Worm (Caenorhabditis elegans) whole organism, L4 larva: ENCODE results near the gene C50B6.7.

Experiments
- D1046.2 ChIP-seq: fragments of 200-800 bp; sonication (Bioruptor generic); IDR thresholded peaks from 2 replicates; pipeline ENCODE4 v1.3.6; 2022; ENCODE audit warnings: missing genetic modification characterization, missing compliant biosample characterization
- F37D6.2 ChIP-seq: sonication (generic microtip); optimal IDR thresholded peaks from 2 replicates; lab custom pipeline; 2016; ENCODE audit warnings: mild to moderate bottlenecking, missing genetic modification characterization, missing compliant biosample characterization
- T26A8.4 ChIP-seq: fragments of 200-800 bp; sonication (Bioruptor generic); IDR thresholded peaks from 2 replicates; pipeline ENCODE4 v1.3.6; 2022; ENCODE audit warnings: missing genetic modification characterization, missing compliant biosample characterization
- Y105C5A.15 ChIP-seq: fragments of 200-800 bp; sonication (Bioruptor generic); IDR thresholded peaks from 2 replicates; pipeline ENCODE4 v1.3.6; 2022; ENCODE audit warnings: missing genetic modification characterization, missing compliant biosample characterization
- ceh-20 ChIP-seq: fragments of 200-800 bp; sonication (Bioruptor generic); IDR thresholded peaks from 2 replicates; pipeline ENCODE4 v1.3.6; 2022; ENCODE audit warnings: missing genetic modification reagents, missing genetic modification characterization, missing compliant biosample characterization
- ceh-62 ChIP-seq: sonication (generic microtip); optimal IDR thresholded peaks from 2 replicates; lab custom pipeline; 2017; ENCODE audit warnings: missing biosample characterization, missing genetic modification characterization
- daf-16 ChIP-seq, 3 experiments: sonication (generic microtip); optimal IDR thresholded peaks; 2 replicates each; lab custom pipeline; 2016 to 2017; ENCODE audit warnings: missing genetic modification characterization in 3 of 3, missing genetic modification reagents in 3 of 3, mild to moderate bottlenecking in 2 of 3, missing compliant biosample characterization in 2 of 3, missing biosample characterization in 1 of 3, moderate library complexity in 1 of 3
- daf-19 ChIP-seq: fragments of 200-800 bp; sonication (Bioruptor generic); conservative IDR thresholded peaks from 2 replicates; pipeline ENCODE4 v1.3.6; 2022; ENCODE audit warnings: missing genetic modification characterization, missing compliant biosample characterization
- dmd-6 ChIP-seq: fragments of 200-800 bp; sonication (Bioruptor generic); IDR thresholded peaks from 2 replicates; pipeline ENCODE4 v1.3.6; 2022; ENCODE audit warnings: missing genetic modification reagents, missing genetic modification characterization, missing compliant biosample characterization
- dmd-9 ChIP-seq: fragments of 200-800 bp; sonication (Bioruptor generic); IDR thresholded peaks from 2 replicates; pipeline ENCODE4 v1.3.6; 2022; ENCODE audit warnings: missing genetic modification reagents, missing genetic modification characterization, missing compliant biosample characterization
- fkh-10 ChIP-seq: fragments of 150-350 bp; optimal IDR thresholded peaks from 2 replicates; lab custom pipeline; 2014; ENCODE audit warnings: missing biosample characterization, missing genetic modification reagents, missing genetic modification characterization
- hlh-30 ChIP-seq: sonication (generic microtip); optimal IDR thresholded peaks from 2 replicates; lab custom pipeline; 2017; ENCODE audit warnings: antibody characterized with exemption, mild to moderate bottlenecking, missing genetic modification characterization, missing compliant biosample characterization; ENCODE audit not compliant: insufficient read depth
- jun-1 ChIP-seq: fragments of 150-350 bp; optimal IDR thresholded peaks from 2 replicates; lab custom pipeline; 2014; ENCODE audit warnings: missing biosample characterization, missing genetic modification reagents, missing genetic modification characterization
- lin-15B ChIP-seq: fragments of 150-350 bp; sonication (generic microtip); optimal IDR thresholded peaks from 3 replicates; lab custom pipeline; 2014; ENCODE audit warnings: missing biosample characterization, missing genetic modification characterization
- lsy-2 ChIP-seq, 2 experiments: fragments of 150-350 bp in 1 of 2; sonication (generic microtip) in 1 of 2; optimal IDR thresholded peaks; 2 replicates each; lab custom pipeline; 2014 to 2017; ENCODE audit warnings: missing biosample characterization in 2 of 2, missing genetic modification characterization in 2 of 2
- mdl-1 ChIP-seq, 2 experiments: fragments of 150-350 bp in 1 of 2; sonication (generic microtip) in 1 of 2; optimal IDR thresholded peaks; 2 replicates each; lab custom pipeline; 2014 to 2017; ENCODE audit warnings: missing biosample characterization in 2 of 2, missing genetic modification characterization in 2 of 2
- mep-1 ChIP-seq: fragments of 150-350 bp; sonication (generic microtip); optimal IDR thresholded peaks from 3 replicates; lab custom pipeline; 2014; ENCODE audit warnings: missing biosample characterization, missing genetic modification characterization
- nhr-10 ChIP-seq: fragments of 150-350 bp; optimal IDR thresholded peaks from 2 replicates; lab custom pipeline; 2014; ENCODE audit warnings: missing biosample characterization, missing genetic modification characterization
- nhr-11 ChIP-seq: fragments of 150-350 bp; optimal IDR thresholded peaks from 2 replicates; lab custom pipeline; 2014; ENCODE audit warnings: missing biosample characterization, missing genetic modification characterization
- nhr-111 ChIP-seq: fragments of 200-800 bp; sonication (Bioruptor generic); optimal IDR thresholded peaks from 2 replicates; lab custom pipeline; 2018; ENCODE audit warnings: mild to moderate bottlenecking, missing genetic modification characterization, missing compliant biosample characterization
- nhr-76 ChIP-seq: fragments of 150-350 bp; optimal IDR thresholded peaks from 2 replicates; lab custom pipeline; 2014; ENCODE audit warnings: missing biosample characterization, missing genetic modification characterization
- php-3 ChIP-seq: fragments of 200-800 bp; sonication (Bioruptor generic); IDR thresholded peaks from 2 replicates; pipeline ENCODE4 v1.3.6; 2022; ENCODE audit warnings: missing genetic modification reagents, missing genetic modification characterization, missing compliant biosample characterization
- snpc-1.2 ChIP-seq: fragments of 200-800 bp; sonication (Bioruptor generic); IDR thresholded peaks from 2 replicates; pipeline ENCODE4 v1.3.6; 2022; ENCODE audit warnings: missing genetic modification reagents, missing genetic modification characterization, missing compliant biosample characterization
- unc-39 ChIP-seq: sonication (generic microtip); optimal IDR thresholded peaks from 2 replicates; lab custom pipeline; 2017; ENCODE audit warnings: missing biosample characterization, missing genetic modification characterization
- unc-62 ChIP-seq, 3 experiments: fragments of 150-350 bp in 1 of 3; sonication (generic microtip); optimal IDR thresholded peaks in 2 of 3; peaks in 1 of 3; 1 replicate in 1 of 3; 2 replicates in 2 of 3; lab custom pipeline; 2014 to 2017; ENCODE audit warnings: missing biosample characterization in 3 of 3, missing genetic modification characterization in 3 of 3, missing genetic modification reagents in 3 of 3, missing genotype in 1 of 3
- zfp-2 ChIP-seq: sonication (generic microtip); optimal IDR thresholded peaks from 2 replicates; lab custom pipeline; 2016; ENCODE audit warnings: mild to moderate bottlenecking, missing genetic modification characterization, missing compliant biosample characterization
- zfp-3 ChIP-seq: fragments of 200-800 bp; sonication (Bioruptor generic); conservative IDR thresholded peaks from 2 replicates; pipeline ENCODE4 v1.3.6; 2022; ENCODE audit warnings: missing genetic modification reagents, missing genetic modification characterization, missing compliant biosample characterization
- zip-11 ChIP-seq: fragments of 200-800 bp; sonication (Bioruptor generic); IDR thresholded peaks from 2 replicates; pipeline ENCODE4 v1.3.6; 2022; ENCODE audit warnings: missing genetic modification characterization, missing compliant biosample characterization

Gene C50B6.7

DNA sequence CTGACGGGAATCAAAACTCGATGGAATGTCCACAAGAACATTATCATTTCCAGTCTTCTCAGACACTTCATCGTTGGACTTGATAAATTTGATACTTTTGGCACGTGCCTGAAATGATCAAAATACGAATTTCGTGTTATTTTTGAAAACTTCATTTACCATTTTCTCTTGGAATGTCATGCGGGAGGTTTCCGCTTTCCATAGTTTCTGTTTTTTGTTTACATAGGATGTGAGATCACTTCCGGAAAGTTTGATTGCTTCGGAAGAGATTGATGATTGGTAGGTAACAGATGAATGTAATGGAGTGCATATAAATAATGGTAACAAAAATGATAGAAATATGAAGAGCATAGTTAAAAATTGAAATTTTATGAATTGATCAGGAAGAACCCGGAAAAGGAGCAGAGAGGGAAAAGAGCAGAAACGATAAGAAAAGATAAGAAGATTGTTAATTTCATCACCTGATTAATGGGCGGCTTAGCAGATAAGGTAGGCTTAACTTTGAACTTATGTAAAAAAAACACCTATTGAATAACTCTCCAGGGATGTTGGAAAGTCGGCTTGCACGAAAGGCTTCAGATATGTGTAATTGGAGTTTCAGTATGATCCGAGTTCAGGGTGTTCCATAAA, 33.0 kb upstream of the C50B6.7 start, which contains the start of gene F32H5.1 (continued):
- TF ChIP-seq dmd-9 (GFP tag; lab: Robert Waterston, UW), result no peak
- TF ChIP-seq zfp-3, result no peak
- TF ChIP-seq mep-1 (tag; lab: Kevin White, UChicago), result no peak
- no peak for TF ChIP-seq ceh-62 (tag; lab: Kevin White, UChicago)
- TF ChIP-seq dmd-6 (GFP tag; lab: Robert Waterston, UW), result peak; percentile 67
- no peak for TF ChIP-seq daf-16 (GFP tag; optimal IDR thresholded peaks at IDR 0.05; lab: Kevin White, UChicago)
- no peak for TF ChIP-seq daf-16 (tag; optimal IDR thresholded peaks at IDR 0.05; lab: Kevin White, UChicago)
- TF ChIP-seq lin-15B (tag; lab: Kevin White, UChicago), result no peak
- TF ChIP-seq D1046.2 (GFP tag; lab: Robert Waterston, UW), result no peak

DNA sequence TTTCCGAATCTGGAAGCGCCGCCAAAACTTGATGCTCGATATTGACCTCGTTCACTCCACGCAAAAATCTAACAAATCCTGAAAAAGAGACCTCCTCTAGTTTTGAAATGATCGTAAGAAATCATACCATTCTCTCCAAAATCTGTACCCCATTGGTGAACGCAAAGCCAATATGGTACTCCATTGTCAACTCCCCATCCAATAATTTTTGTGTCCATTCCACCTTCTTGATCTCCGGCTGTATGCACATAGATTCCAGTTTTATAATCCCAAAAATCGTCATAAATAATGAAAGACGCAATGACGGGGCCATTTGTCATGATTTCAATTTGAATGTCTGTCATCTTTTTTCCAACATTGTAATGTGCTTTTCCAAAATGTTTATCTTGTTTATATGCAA, 31.4 kb upstream of the C50B6.7 start:
- TF ChIP-seq unc-62 (GFP tag; optimal IDR thresholded peaks at IDR 0.05 in 1 of 2; lab: Kevin White, UChicago) (peak in 1 of 2 experiments; percentile 82), unc-62 (tag; optimal IDR thresholded peaks at IDR 0.05; lab: Kevin White, UChicago) (no peak), F37D6.2 (tag; lab: Kevin White, UChicago) (no peak)
- TF ChIP-seq, all 104 proteins: peak for 1

DNA sequence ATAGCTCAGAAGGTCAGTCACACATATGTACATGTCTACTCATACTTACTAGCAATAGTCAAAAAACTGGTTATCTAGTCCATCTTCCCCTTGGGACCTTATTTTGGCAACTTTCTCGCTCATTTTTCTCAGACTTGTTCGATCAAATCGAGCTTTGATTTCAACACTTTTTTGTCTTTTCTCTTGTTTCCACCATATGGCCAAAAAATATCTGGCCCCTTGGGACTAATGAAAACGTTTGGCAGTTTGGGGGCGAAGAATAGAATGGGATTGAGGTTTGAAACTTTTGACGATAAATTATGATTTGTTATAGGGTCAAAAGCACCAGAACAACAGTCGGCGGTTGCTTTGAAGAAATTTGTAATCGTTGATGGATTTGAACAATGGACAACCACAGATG, 27.6 kb upstream of the C50B6.7 start:
- peak in 1 of 2 experiments; percentile 19 for TF ChIP-seq lsy-2 (tag; optimal IDR thresholded peaks at IDR 0.05; lab: Kevin White, UChicago)
- TF ChIP-seq unc-62 (GFP tag; optimal IDR thresholded peaks at IDR 0.05 in 1 of 2; lab: Kevin White, UChicago), result peak in 1 of 2 experiments; percentile 67
- no peak for TF ChIP-seq unc-62 (tag; optimal IDR thresholded peaks at IDR 0.05; lab: Kevin White, UChicago)
- no peak for TF ChIP-seq nhr-76

DNA sequence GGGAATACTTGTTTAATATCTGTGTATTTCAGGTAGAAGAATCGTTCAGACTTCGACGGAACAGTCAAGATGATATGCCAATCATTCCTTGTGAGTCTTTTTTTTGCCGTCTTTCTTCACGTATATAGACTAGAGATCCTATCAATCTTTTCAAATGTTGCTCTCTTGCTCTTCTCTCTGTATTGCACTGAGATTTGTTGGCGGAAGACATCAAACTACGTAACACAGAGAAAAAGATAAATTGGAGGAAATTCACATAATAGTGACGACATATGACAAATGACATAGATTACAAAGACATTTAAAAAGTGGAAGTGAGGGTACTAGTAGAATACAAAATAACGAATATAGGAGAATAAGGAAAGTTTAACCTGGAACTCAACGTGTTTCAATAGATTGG, 27.0 kb upstream of the C50B6.7 start:
- TF ChIP-seq ceh-20 (GFP tag; lab: Robert Waterston, UW), result peak; percentile 71
- TF ChIP-seq unc-62 (GFP tag; optimal IDR thresholded peaks at IDR 0.05 in 1 of 2; lab: Kevin White, UChicago), result peak in 1 of 2 experiments; percentile 99
- no peak for TF ChIP-seq unc-62 (tag; optimal IDR thresholded peaks at IDR 0.05; lab: Kevin White, UChicago)
- TF ChIP-seq T26A8.4 (GFP tag; lab: Robert Waterston, UW), result no peak
- peak in 1 of 2 experiments; percentile 30 for TF ChIP-seq lsy-2 (tag; optimal IDR thresholded peaks at IDR 0.05; lab: Kevin White, UChicago)
- TF ChIP-seq zfp-2 (tag; lab: Kevin White, UChicago), result no peak

DNA sequence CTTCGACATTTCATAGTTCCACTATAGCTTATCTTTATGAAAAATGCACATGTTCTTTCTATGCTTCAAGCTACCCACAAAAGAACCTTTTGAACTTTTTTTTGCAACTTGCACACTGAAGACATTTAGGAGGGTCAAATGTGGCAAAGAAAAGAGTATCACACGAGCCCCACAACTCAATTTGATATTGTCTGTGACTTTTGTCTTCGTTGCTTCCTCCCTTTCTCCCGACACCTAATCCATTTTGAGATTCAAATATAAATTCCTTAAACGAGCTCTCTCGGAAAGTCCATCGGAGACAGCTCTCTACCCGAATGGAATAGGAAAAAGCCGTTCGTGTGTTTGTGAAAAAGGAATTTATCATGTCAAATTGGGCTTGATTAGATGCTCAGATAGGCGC, 25.5 kb upstream of the C50B6.7 start:
- TF ChIP-seq fkh-10 (GFP tag; lab: Kevin White, UChicago), result peak; percentile 11
- no peak for TF ChIP-seq mdl-1 (tag; optimal IDR thresholded peaks at IDR 0.05; lab: Kevin White, UChicago)

DNA sequence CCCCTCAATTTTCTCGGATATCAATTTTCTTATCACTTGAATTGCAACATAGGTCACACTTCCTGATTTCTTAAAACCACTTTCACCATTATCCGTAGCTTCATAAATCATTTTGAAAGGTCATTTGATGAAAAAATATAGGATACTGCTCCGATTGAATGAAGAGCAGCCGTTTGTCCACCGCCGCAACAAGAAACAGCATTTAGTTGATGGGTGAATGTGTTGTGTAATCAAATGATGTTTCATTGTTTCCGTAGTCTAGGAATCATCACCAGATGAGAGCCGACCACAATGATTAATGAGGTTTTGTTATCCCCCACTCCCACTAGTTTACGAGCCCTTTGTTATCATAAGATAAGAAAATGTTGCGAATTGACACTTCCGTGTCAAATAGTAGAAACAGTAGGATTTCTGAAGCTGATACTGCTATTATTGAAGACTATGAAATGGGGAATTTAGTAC, 21.1 kb upstream of the C50B6.7 start, which contains the start of gene twk-43:
Gene twk-43, plus strand, starts transcription at position 412 of the 462 bp plus-strand sequence.
- no peak for TF ChIP-seq snpc-1.2 (GFP tag; lab: Robert Waterston, UW)
- no peak for TF ChIP-seq daf-19 (GFP tag; lab: Robert Waterston, UW)
- TF ChIP-seq mdl-1 (tag; optimal IDR thresholded peaks at IDR 0.05; lab: Kevin White, UChicago), result no peak
- peak in 1 of 2 experiments; percentile 78 for TF ChIP-seq unc-62 (GFP tag; optimal IDR thresholded peaks at IDR 0.05 in 1 of 2; lab: Kevin White, UChicago)
- TF ChIP-seq unc-62 (tag; optimal IDR thresholded peaks at IDR 0.05; lab: Kevin White, UChicago), result no peak
- no peak for TF ChIP-seq jun-1 (tag; lab: Kevin White, UChicago)
- no peak for TF ChIP-seq zip-11
- no peak for TF ChIP-seq nhr-111 (GFP tag; lab: Kevin White, UChicago)
- TF ChIP-seq unc-39, result no peak
- no peak for TF ChIP-seq ceh-62 (tag; lab: Kevin White, UChicago)
- no peak for TF ChIP-seq nhr-10
- no peak for TF ChIP-seq Y105C5A.15
- TF ChIP-seq php-3 (GFP tag; lab: Robert Waterston, UW), result 0 out of 2 replicates have a peak, but pooled peaks have one; percentile 37
- TF ChIP-seq daf-16 (GFP tag; optimal IDR thresholded peaks at IDR 0.05; lab: Kevin White, UChicago), result peak in 1 of 2 experiments; percentile 44
- TF ChIP-seq daf-16 (tag; optimal IDR thresholded peaks at IDR 0.05; lab: Kevin White, UChicago), result no peak
- no peak for TF ChIP-seq hlh-30 (tag; lab: Kevin White, UChicago)
- peak; percentile 26 for TF ChIP-seq nhr-11 (tag; lab: Kevin White, UChicago)
